Fruit fly (Drosophila melanogaster): Measurements from ENCODE around the gene Ilp8.

Ilp8 gene

DNA sequence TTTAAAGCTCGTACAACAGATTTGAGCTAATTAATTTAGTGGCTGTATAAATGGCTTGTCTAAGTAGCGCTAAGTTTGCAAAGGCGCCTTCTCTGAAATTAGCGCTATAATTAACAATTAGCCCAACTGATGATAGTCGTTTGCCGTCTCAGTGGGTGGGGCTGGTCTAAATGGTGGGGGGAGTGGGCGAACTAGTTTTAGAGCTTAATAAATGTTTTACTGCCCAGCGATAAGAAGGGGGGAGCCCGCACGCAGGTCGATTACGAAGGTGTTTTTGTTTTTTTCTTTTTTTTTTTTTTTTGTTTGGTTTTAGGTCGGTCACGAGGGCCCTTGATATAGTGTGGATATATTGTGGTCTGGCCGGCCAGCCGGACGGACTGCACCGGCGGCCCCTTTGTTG, 30.8 kb downstream of the Ilp8 start (continued):
- TF ChIP-seq Fer3 (tag; optimal IDR thresholded peaks at IDR 0.05) (peak; percentile 4), CG14050 (GFP tag; IDR thresholded peaks at IDR 0.05) (peak; percentile 8; the same call in 1 of the 3 replicates), Nf-YA (GFP tag; IDR thresholded peaks at IDR 0.05) (no peak), CG34422 (GFP tag; IDR thresholded peaks at IDR 0.05) (no peak), nom (GFP tag; optimal IDR thresholded peaks at IDR 0.05) (peak; percentile 12), B-H2 (GFP tag; optimal IDR thresholded peaks at IDR 0.05) (peak; percentile 73), Hr51 (GFP tag; optimal IDR thresholded peaks at IDR 0.05) (peak in 1 of 2 experiments; percentile 8), CG17385 (GFP tag; optimal IDR thresholded peaks at IDR 0.05) (no peak), CG12299 (tag; optimal IDR thresholded peaks at IDR 0.05) (no peak), CG8388 (GFP tag; optimal IDR thresholded peaks at IDR 0.05) (no peak), PHDP (tag; optimal IDR thresholded peaks at IDR 0.05) (peak; percentile 42), CG32532 (GFP tag; IDR thresholded peaks at IDR 0.05) (peak; percentile 53; the same call in 1 of the 2 replicates), crol (GFP tag; IDR thresholded peaks at IDR 0.05) (peak; percentile 57), sens-2 (GFP tag; IDR thresholded peaks at IDR 0.05) (0 out of 2 replicates have a peak, but pooled peaks have one; percentile 44), Fer1 (GFP tag; optimal IDR thresholded peaks at IDR 0.05) (peak; percentile 36), unpg (GFP tag; optimal IDR thresholded peaks at IDR 0.05) (peak; percentile 26), exex (tag; optimal IDR thresholded peaks at IDR 0.05) (peak; percentile 93), nerfin-2 (GFP tag; IDR thresholded peaks at IDR 0.05; ENCODE audit: partially characterized antibody) (no peak), CG15514 (GFP tag; optimal IDR thresholded peaks at IDR 0.05) (no peak), cwo (GFP tag; optimal IDR thresholded peaks at IDR 0.05) (peak; percentile 69), CG8765 (GFP tag; IDR thresholded peaks at IDR 0.05) (no peak), slbo (GFP tag; IDR thresholded peaks at IDR 0.05) (0 out of 2 replicates have a peak, but pooled peaks have one; percentile 31), Ptx1 (GFP tag; IDR thresholded peaks at IDR 0.05) (peak; percentile 35; the same call in 1 of the 2 replicates), CG13894 (tag; optimal IDR thresholded peaks at IDR 0.05) (peak; percentile 77), CG7271 (tag; optimal IDR thresholded peaks at IDR 0.05) (no peak), zen (tag; optimal IDR thresholded peaks at IDR 0.05) (no peak), CG17568 (GFP tag; optimal IDR thresholded peaks at IDR 0.05) (no peak), CG5953 (GFP tag; IDR thresholded peaks at IDR 0.05) (no peak), CG6683 (GFP tag; optimal IDR thresholded peaks at IDR 0.05) (no peak), z (GFP tag; IDR thresholded peaks at IDR 0.05) (0 out of 3 replicates have a peak, but pooled peaks have one; percentile 37), CG1602 (GFP tag; optimal IDR thresholded peaks at IDR 0.05) (no peak), hb (GFP tag; IDR thresholded peaks at IDR 0.05; ENCODE audit: partially characterized antibody) (0 out of 3 replicates have a peak, but pooled peaks have one; percentile 20), Vsx1 (GFP tag; optimal IDR thresholded peaks at IDR 0.05) (peak; percentile 88), vnd (GFP tag; IDR thresholded peaks at IDR 0.05; ENCODE audit: partially characterized antibody) (peak; percentile 32; the same call in 1 of the 3 replicates), CG2678 (tag; optimal IDR thresholded peaks at IDR 0.05) (peak; percentile 47), CG33213 (GFP tag; optimal IDR thresholded peaks at IDR 0.05) (no peak), crc (GFP tag; optimal IDR thresholded peaks at IDR 0.05) (no peak), CG13296 (GFP tag; optimal IDR thresholded peaks at IDR 0.05) (peak; percentile 23), CG10543 (GFP tag; optimal IDR thresholded peaks at IDR 0.05) (peak; percentile 52), CG31365 (tag; optimal IDR thresholded peaks at IDR 0.05) (no peak), CG3838 (GFP tag; optimal IDR thresholded peaks at IDR 0.05) (no peak)
